Worm (Caenorhabditis elegans) whole organism, mixed stage, embryonic: ENCODE data around the gene dod-17.

ENCODE experiments used
- M03D4.4 ChIP-seq: sonication (generic microtip); optimal IDR thresholded peaks from 2 replicates; lab custom pipeline; 2017; ENCODE audit warnings: mild to moderate bottlenecking, missing genetic modification characterization, missing compliant biosample characterization
- blmp-1 ChIP-seq: fragments of 150-350 bp; optimal IDR thresholded peaks from 2 replicates; lab custom pipeline; 2014; ENCODE audit warnings: missing biosample characterization, missing genetic modification characterization
- ceh-83 ChIP-seq: fragments of 200-800 bp; sonication (Bioruptor generic); optimal IDR thresholded peaks from 2 replicates; lab custom pipeline; 2018; ENCODE audit warnings: mild to moderate bottlenecking, missing genetic modification characterization, missing compliant biosample characterization
- ces-1 ChIP-seq: fragments of 150-350 bp; optimal IDR thresholded peaks from 2 replicates; lab custom pipeline; 2014; ENCODE audit warnings: missing biosample characterization, missing genetic modification reagents, missing genetic modification characterization
- drap-1 ChIP-seq: fragments of 200-800 bp; sonication (Bioruptor generic); optimal IDR thresholded peaks from 3 replicates; lab custom pipeline; 2018; ENCODE audit warnings: mild to moderate bottlenecking, missing genetic modification characterization, missing compliant biosample characterization
- elt-1 ChIP-seq: sonication (generic microtip); optimal IDR thresholded peaks from 2 replicates; lab custom pipeline; 2017; ENCODE audit warnings: missing genetic modification characterization, mild to moderate bottlenecking, missing compliant biosample characterization, antibody characterized with exemption, moderate library complexity, borderline replicate concordance; ENCODE audit not compliant: insufficient read depth
- elt-3 ChIP-seq: fragments of 150-350 bp; optimal IDR thresholded peaks from 2 replicates; lab custom pipeline; 2014; ENCODE audit warnings: missing biosample characterization, missing genetic modification characterization
- flh-1 ChIP-seq: fragments of 200-800 bp; sonication (Bioruptor generic); optimal IDR thresholded peaks from 2 replicates; lab custom pipeline; 2018; ENCODE audit warnings: mild to moderate bottlenecking, missing genetic modification characterization, moderate library complexity, missing compliant biosample characterization
- ham-2 ChIP-seq: fragments of 200-800 bp; sonication (Bioruptor generic); optimal IDR thresholded peaks from 2 replicates; lab custom pipeline; 2018; ENCODE audit warnings: mild to moderate bottlenecking, missing genetic modification characterization, missing compliant biosample characterization
- lin-32 ChIP-seq: fragments of 200-800 bp; sonication (Bioruptor generic); optimal IDR thresholded peaks from 2 replicates; lab custom pipeline; 2018; ENCODE audit warnings: mild to moderate bottlenecking, missing genetic modification characterization, missing compliant biosample characterization
- lsy-2 ChIP-seq: fragments of 150-350 bp; optimal IDR thresholded peaks from 2 replicates; lab custom pipeline; 2014; ENCODE audit warnings: missing biosample characterization, missing genetic modification characterization
- mab-5 ChIP-seq: fragments of 150-350 bp; optimal IDR thresholded peaks from 2 replicates; lab custom pipeline; 2014; ENCODE audit warnings: missing biosample characterization, missing genetic modification characterization
- mls-2 ChIP-seq: sonication (generic microtip); optimal IDR thresholded peaks from 2 replicates; lab custom pipeline; 2016; ENCODE audit warnings: mild to moderate bottlenecking, missing genetic modification characterization, moderate library complexity, missing compliant biosample characterization
- nhr-12 ChIP-seq: fragments of 150-350 bp; optimal IDR thresholded peaks from 2 replicates; lab custom pipeline; 2014; ENCODE audit warnings: missing biosample characterization, missing genetic modification characterization
- nhr-2 ChIP-seq: fragments of 150-350 bp; optimal IDR thresholded peaks from 2 replicates; lab custom pipeline; 2014; ENCODE audit warnings: missing biosample characterization, missing genetic modification characterization
- nhr-28 ChIP-seq: fragments of 150-350 bp; optimal IDR thresholded peaks from 2 replicates; lab custom pipeline; 2014; ENCODE audit warnings: missing biosample characterization, missing genetic modification characterization
- nhr-76 ChIP-seq: sonication (generic microtip); optimal IDR thresholded peaks from 2 replicates; lab custom pipeline; 2017; ENCODE audit warnings: missing biosample characterization, missing genetic modification characterization
- pha-4 ChIP-seq: fragments of 150-350 bp; optimal IDR thresholded peaks from 2 replicates; lab custom pipeline; 2018; ENCODE audit warnings: missing biosample characterization, missing genetic modification reagents, missing genetic modification characterization
- sem-2 ChIP-seq: fragments of 200-800 bp; sonication (Bioruptor generic); optimal IDR thresholded peaks from 2 replicates; lab custom pipeline; 2018; ENCODE audit warnings: mild to moderate bottlenecking, missing genetic modification characterization, missing compliant biosample characterization
- snpc-4 ChIP-seq: fragments of 150-350 bp; optimal IDR thresholded peaks from 2 replicates; lab custom pipeline; 2014; ENCODE audit warnings: missing biosample characterization, missing genetic modification characterization
- sptf-1 ChIP-seq: sonication (generic microtip); optimal IDR thresholded peaks from 2 replicates; lab custom pipeline; 2017; ENCODE audit warnings: mild to moderate bottlenecking, missing genetic modification characterization, moderate library complexity, missing compliant biosample characterization
- tbx-8 ChIP-seq: fragments of 200-800 bp; sonication (Bioruptor generic); optimal IDR thresholded peaks from 2 replicates; lab custom pipeline; 2018; ENCODE audit warnings: mild to moderate bottlenecking, missing genetic modification characterization, moderate library complexity, missing compliant biosample characterization
- unc-120 ChIP-seq: sonication (generic microtip); optimal IDR thresholded peaks from 2 replicates; lab custom pipeline; 2017; ENCODE audit warnings: missing genetic modification characterization, missing compliant biosample characterization; ENCODE audit not compliant: poor library complexity, severe bottlenecking
- unc-39 ChIP-seq: fragments of 150-350 bp; optimal IDR thresholded peaks from 2 replicates; lab custom pipeline; 2014; ENCODE audit warnings: missing biosample characterization, missing genetic modification characterization
- unc-62 ChIP-seq: fragments of 150-350 bp; optimal IDR thresholded peaks from 2 replicates; lab custom pipeline; 2014; ENCODE audit warnings: missing biosample characterization, missing genetic modification reagents, missing genetic modification characterization
- zip-8 ChIP-seq: fragments of 150-350 bp; optimal IDR thresholded peaks from 2 replicates; lab custom pipeline; 2014; ENCODE audit warnings: missing biosample characterization, missing genetic modification characterization
- ztf-11 ChIP-seq: fragments of 150-350 bp; optimal IDR thresholded peaks from 2 replicates; lab custom pipeline; 2014; ENCODE audit warnings: missing biosample characterization, missing genetic modification characterization

Gene dod-17

DNA sequence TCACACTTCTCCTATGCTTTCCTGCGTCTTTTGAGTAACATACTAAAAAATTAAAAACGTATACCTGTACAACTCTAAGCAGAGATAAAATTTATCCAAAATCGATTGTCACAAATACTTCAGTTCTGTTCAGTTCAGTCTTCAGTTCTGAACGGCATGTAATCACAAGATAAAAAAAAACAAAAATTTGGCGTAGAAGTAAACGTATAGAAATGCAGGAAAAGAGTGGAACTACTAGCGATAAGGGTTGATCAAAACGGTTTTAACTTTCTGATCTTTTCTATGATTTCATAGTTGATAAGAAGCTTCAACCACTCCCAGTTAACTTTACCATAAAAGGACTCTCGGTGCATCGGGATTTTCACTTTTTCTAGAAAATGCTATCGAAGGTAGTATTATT lies 11.0 kb upstream of the dod-17 start, which contains the start of gene dod-22:
TSS of gene dod-22 (plus strand) at position 301 of the 400 bp plus-strand sequence.
- no peak for TF ChIP-seq ztf-11 (tag; lab: Kevin White, UChicago)
- no peak for TF ChIP-seq sem-2 (GFP tag; lab: Kevin White, UChicago)

DNA sequence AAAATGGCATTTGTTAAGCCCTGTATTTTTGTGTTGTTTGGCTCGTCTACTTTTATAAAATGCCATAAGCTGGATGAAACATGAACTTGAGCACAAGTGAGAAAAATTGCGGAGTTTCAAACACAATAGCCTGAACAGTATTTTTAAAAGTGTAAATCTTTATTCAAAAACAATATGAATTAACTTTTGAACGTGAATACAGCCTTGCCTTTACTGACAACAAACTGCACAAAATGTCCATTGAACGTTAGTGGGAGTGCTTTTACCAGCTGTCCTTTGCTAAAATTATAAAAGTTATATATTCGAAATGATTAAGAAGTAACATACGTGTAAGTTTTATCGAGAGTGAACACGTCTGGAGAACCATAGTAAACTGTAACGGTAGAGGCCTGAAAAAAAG lies 8.8 kb upstream of the dod-17 start:
- TF ChIP-seq elt-1 (tag; lab: Kevin White, UChicago) (no peak), ham-2 (GFP tag; lab: Kevin White, UChicago) (no peak), sptf-1 (no peak), nhr-2 (tag; lab: Kevin White, UChicago) (no peak), nhr-12 (tag; lab: Kevin White, UChicago) (no peak)
- TF ChIP-seq, all 35 proteins: peak for 0

DNA sequence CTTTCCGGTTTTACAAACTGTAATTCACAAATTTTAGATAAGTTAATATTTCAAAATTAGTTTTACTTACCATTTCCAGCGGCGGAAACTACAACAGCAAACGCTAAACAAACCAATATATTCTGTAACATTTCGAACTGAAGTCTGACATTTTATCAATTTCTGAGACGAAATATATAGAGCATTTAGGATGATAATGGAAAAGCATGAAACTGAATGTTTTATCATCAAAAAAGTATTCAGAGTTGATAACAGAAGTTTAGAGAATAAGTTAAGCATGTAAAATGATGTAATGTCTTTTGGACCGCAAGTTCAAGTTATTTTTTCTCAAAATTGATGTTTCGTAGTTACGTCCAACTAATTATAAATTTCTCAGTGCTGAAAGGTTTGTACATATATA lies 7.0 kb upstream of the dod-17 start, which contains the start of gene F55G11.2:
TSS of gene F55G11.2 (minus strand) at position 149 of the 400 bp plus-strand sequence.
- TF ChIP-seq snpc-4 (tag; lab: Kevin White, UChicago) (no peak), nhr-12 (tag; lab: Kevin White, UChicago) (no peak), blmp-1 (no peak), mls-2 (no peak), elt-3 (no peak), drap-1 (no peak), sem-2 (GFP tag; lab: Kevin White, UChicago) (no peak), zip-8 (no peak), ham-2 (GFP tag; lab: Kevin White, UChicago) (no peak), sptf-1 (no peak), unc-120 (tag; lab: Kevin White, UChicago) (no peak), nhr-76 (no peak)

DNA sequence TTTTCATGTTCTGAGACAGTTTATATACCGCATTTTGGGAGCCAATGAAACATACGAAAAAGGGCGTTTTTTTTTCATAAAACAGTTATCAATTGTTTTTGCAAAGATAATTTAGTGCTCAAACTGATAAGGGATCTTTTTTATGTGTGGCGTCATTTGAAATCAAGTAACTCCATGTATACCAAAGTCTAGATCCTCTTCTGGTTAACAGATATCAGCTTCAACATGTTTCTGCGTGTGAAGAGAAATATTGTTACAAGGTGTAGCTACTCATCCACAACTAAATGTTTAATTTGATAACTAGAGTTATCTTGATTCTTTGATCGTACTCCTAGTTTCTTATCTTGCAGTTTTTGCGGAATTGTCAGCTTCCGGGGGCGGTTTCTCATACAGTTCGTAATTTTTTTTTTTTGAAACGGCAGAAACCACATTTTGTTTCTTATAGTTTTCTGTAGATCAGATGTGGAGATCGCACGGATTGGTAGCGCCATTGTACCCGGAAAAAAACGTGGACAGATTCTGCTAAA lies 4.0 kb upstream of the dod-17 start:
- TF ChIP-seq mls-2 (no peak), elt-3 (no peak), drap-1 (no peak), zip-8 (no peak), sem-2 (GFP tag; lab: Kevin White, UChicago) (no peak), ham-2 (GFP tag; lab: Kevin White, UChicago) (no peak), ztf-11 (tag; lab: Kevin White, UChicago) (no peak)

DNA sequence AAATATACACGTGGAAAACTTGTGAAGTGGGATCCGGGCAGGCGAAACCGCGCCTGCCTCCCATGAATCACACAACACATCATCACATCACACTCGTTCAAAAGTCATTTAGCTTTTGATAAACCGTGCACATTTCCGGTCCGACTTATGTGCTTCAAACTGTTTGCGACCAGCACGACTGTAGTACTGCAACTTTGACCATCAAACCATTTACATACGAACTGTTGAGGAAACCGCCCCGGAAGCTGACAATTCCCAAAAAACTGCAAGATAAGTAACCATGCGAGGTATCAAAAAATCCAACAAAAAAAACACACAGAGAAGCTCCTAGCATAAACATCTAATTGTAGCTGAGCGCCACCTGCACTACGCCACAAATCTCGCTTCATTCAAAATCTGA lies 3.3 kb upstream of the dod-17 start:
- TF ChIP-seq ztf-11 (tag; lab: Kevin White, UChicago) = no peak
- TF ChIP-seq lin-32 = no peak
- no peak for TF ChIP-seq ham-2 (GFP tag; lab: Kevin White, UChicago)

DNA sequence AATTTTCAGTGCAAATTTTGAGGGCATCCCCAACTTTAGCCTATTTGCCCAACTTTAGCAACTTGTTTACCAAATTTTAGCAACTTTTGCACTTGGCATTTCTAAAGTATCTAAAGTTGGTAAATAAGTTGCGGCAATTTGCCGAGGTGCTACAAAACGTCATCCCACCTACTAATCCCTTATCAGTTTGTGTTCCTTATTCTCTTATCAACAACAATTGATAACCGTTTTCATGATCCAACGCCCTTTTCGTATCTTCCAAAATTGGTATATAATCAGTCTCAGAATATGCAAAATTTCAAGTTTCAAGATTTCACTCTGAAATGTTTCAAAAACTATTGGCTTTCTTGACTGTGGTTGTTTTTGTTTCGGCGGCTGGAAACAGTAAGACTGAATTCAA lies 2.8 kb upstream of the dod-17 start, which contains the start of gene F55G11.4:
TSS of gene F55G11.4 (plus strand) at position 289 of the 400 bp plus-strand sequence.
- no peak for TF ChIP-seq zip-8
- TF ChIP-seq mls-2 = no peak
- no peak for TF ChIP-seq ces-1 (GFP tag; lab: Kevin White, UChicago)
- no peak for TF ChIP-seq blmp-1
- TF ChIP-seq lsy-2 (tag; lab: Kevin White, UChicago) = no peak
- TF ChIP-seq flh-1 (GFP tag; lab: Kevin White, UChicago) = no peak
- no peak for TF ChIP-seq tbx-8
- no peak for TF ChIP-seq pha-4 (tag; lab: Kevin White, UChicago)
- TF ChIP-seq unc-120 (tag; lab: Kevin White, UChicago) = no peak
- TF ChIP-seq M03D4.4 (tag; lab: Kevin White, UChicago) = no peak
- no peak for TF ChIP-seq sem-2 (GFP tag; lab: Kevin White, UChicago)
- no peak for TF ChIP-seq ham-2 (GFP tag; lab: Kevin White, UChicago)
- no peak for TF ChIP-seq unc-39 (tag; lab: Kevin White, UChicago)
- no peak for TF ChIP-seq nhr-12 (tag; lab: Kevin White, UChicago)
- TF ChIP-seq, all 35 proteins: peak for 0

DNA sequence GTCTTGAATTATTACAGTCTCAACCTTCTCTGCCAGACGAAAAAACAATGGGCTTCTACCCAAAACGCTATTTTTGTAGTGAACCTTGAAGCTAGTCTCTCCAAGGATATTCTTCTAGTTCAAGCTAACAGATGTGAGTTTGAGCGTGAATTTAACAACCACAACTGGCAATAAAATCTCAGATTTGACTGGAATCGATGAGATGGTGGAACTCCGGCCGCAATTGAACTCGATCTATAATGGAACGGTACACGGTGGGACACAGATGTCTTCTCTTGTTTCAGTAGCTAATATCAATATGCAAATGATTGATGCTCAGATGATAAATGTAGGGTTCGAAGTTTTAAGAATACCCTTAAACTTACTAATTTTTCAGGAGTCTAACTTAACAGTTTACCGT lies 1.5 kb downstream of the dod-17 start:
- no peak for TF ChIP-seq mab-5 (tag; lab: Kevin White, UChicago)
- no peak for TF ChIP-seq ceh-83 (GFP tag; lab: Kevin White, UChicago)
- TF ChIP-seq flh-1 (GFP tag; lab: Kevin White, UChicago) = no peak
- no peak for TF ChIP-seq ces-1 (GFP tag; lab: Kevin White, UChicago)
- no peak for TF ChIP-seq blmp-1
- no peak for TF ChIP-seq drap-1
- TF ChIP-seq ztf-11 (tag; lab: Kevin White, UChicago) = no peak
- TF ChIP-seq mls-2 = no peak
- no peak for TF ChIP-seq unc-62 (GFP tag; lab: Kevin White, UChicago)
- no peak for TF ChIP-seq nhr-28 (tag; lab: Kevin White, UChicago)
- TF ChIP-seq sptf-1 = no peak
- TF ChIP-seq zip-8 = no peak
